Fruit fly (Drosophila melanogaster): Measurements from ENCODE around the gene norpA.

The norpA gene

DNA sequence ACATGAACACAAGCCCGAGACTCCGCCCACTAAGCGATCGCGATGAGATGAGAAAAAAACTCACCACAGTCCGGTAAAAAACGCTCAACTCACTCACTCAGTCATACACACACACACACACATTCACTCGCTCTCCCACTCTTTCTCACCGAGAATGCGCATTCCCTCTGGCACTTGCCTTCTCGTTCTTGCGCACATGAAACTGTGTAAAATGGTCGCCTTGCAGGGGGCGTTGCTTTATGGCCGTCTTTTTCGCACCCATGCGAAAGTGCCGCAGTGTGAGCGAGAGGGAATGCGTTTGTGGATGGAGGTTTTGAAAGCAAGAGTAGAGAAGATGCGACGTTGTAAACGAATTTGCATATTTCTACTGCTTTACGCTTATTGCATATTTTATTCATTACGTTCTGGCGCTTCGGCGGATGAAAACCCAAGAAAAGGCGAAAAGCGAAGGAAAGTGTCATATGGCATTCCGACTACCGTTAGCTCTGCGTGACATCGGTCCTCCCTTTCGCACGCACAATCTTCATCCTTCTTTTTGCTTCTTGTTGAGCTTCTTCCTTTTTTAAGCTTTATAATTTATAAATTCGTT lies 89.1 kb downstream of the norpA start (continued):
- TF ChIP-seq maf-S (GFP tag; optimal IDR thresholded peaks at IDR 0.05) (no peak), zfh1 (GFP tag; IDR thresholded peaks at IDR 0.05) (no peak), CG9727 (GFP tag; optimal IDR thresholded peaks at IDR 0.05) (no peak), BEAF-32 (GFP tag; optimal IDR thresholded peaks at IDR 0.05) (no peak), CG1832 (GFP tag; optimal IDR thresholded peaks at IDR 0.05) (peak; percentile 99), CG4707 (GFP tag; optimal IDR thresholded peaks at IDR 0.05) (no peak), CG2199 (GFP tag; IDR thresholded peaks at IDR 0.05) (0 out of 3 replicates have a peak, but pooled peaks have one; percentile 32), Bgb (GFP tag; IDR thresholded peaks at IDR 0.05; ENCODE audit: partially characterized antibody) (peak; percentile 50; the same call in 1 of the 2 replicates), grn (GFP tag; optimal IDR thresholded peaks at IDR 0.05) (no peak), odd (GFP tag; optimal IDR thresholded peaks at IDR 0.05) (no peak), Jarid2 (GFP tag; optimal IDR thresholded peaks at IDR 0.05) (peak; percentile 75), H2.0 (GFP tag; IDR thresholded peaks at IDR 0.05) (no peak), Six4 (GFP tag; optimal IDR thresholded peaks at IDR 0.05) (no peak), Rfx (GFP tag; IDR thresholded peaks at IDR 0.05) (no peak), usp (GFP tag; optimal IDR thresholded peaks at IDR 0.05) (no peak), CG9437 (GFP tag; optimal IDR thresholded peaks at IDR 0.05) (no peak), HLH54F (GFP tag; optimal IDR thresholded peaks at IDR 0.05) (no peak), fd64A (GFP tag; optimal IDR thresholded peaks at IDR 0.05) (no peak), CG7271 (tag; optimal IDR thresholded peaks at IDR 0.05) (no peak), Mrtf (GFP tag; IDR thresholded peaks at IDR 0.05) (no peak), slou (GFP tag; optimal IDR thresholded peaks at IDR 0.05) (no peak), CG1603 (tag; optimal IDR thresholded peaks at IDR 0.05) (no peak), cas (GFP tag; IDR thresholded peaks at IDR 0.05) (no peak), Bteb2 (GFP tag; optimal IDR thresholded peaks at IDR 0.05) (no peak), CG15269 (tag; optimal IDR thresholded peaks at IDR 0.05) (no peak), CG12659 (GFP tag; optimal IDR thresholded peaks at IDR 0.05) (no peak), sens (GFP tag) (peak; percentile 8), Adf1 (GFP tag; IDR thresholded peaks at IDR 0.05) (peak; percentile 92), CG17359 (tag; optimal IDR thresholded peaks at IDR 0.05) (no peak), CG12744 (GFP tag; optimal IDR thresholded peaks at IDR 0.05) (no peak), ato (GFP tag; IDR thresholded peaks at IDR 0.05; ENCODE audit: partially characterized antibody) (0 out of 2 replicates have a peak, but pooled peaks have one; percentile 21), Dip2 (GFP tag; IDR thresholded peaks at IDR 0.05) (no peak), D19B (GFP tag; optimal IDR thresholded peaks at IDR 0.05) (no peak), Hmr (GFP tag; optimal IDR thresholded peaks at IDR 0.05) (no peak), CG14050 (GFP tag; IDR thresholded peaks at IDR 0.05) (no peak), rib (GFP tag; IDR thresholded peaks at IDR 0.05) (no peak), CG31224 (GFP tag; IDR thresholded peaks at IDR 0.05) (no peak), danr (GFP tag; IDR thresholded peaks at IDR 0.05) (no peak), CG17186 (GFP tag; optimal IDR thresholded peaks at IDR 0.05) (no peak), Opbp (GFP tag; IDR thresholded peaks at IDR 0.05; ENCODE audit: partially characterized antibody) (peak; percentile 69; the same call in 1 of the 3 replicates), lov (optimal IDR thresholded peaks at IDR 0.05) (no peak), lov (GFP tag; IDR thresholded peaks at IDR 0.05) (no peak), Taf1 (GFP tag; IDR thresholded peaks at IDR 0.05) (no peak), NK7.1 (GFP tag; optimal IDR thresholded peaks at IDR 0.05) (no peak), ranshi (GFP tag; IDR thresholded peaks at IDR 0.05) (no peak), gcm (GFP tag; optimal IDR thresholded peaks at IDR 0.05) (no peak), CG8290 (GFP tag; optimal IDR thresholded peaks at IDR 0.05) (no peak), CG8290 (tag; optimal IDR thresholded peaks at IDR 0.05) (no peak), sens-2 (GFP tag; IDR thresholded peaks at IDR 0.05) (no peak), CG6813 (GFP tag; optimal IDR thresholded peaks at IDR 0.05) (no peak), Oli (tag; optimal IDR thresholded peaks at IDR 0.05) (no peak)

Data from whole organism, embryonic.